Worm (Caenorhabditis elegans) whole organism, late embryonic: Measurements from ENCODE around the gene fard-1.

Experiments used
- ceh-2 ChIP-seq: sonication (generic microtip); optimal IDR thresholded peaks from 2 replicates; lab custom pipeline; 2016; ENCODE audit warnings: missing genotype, missing genetic modification characterization, missing compliant biosample characterization
- ceh-24 ChIP-seq: sonication (generic microtip); optimal IDR thresholded peaks from 2 replicates; lab custom pipeline; 2016; ENCODE audit warnings: mild to moderate bottlenecking, missing genetic modification characterization, missing compliant biosample characterization
- ceh-48 ChIP-seq: sonication (generic microtip); optimal IDR thresholded peaks from 2 replicates; lab custom pipeline; 2016; ENCODE audit warnings: missing genetic modification characterization, inconsistent platforms, missing compliant biosample characterization
- elt-2 ChIP-seq: sonication (generic microtip); optimal IDR thresholded peaks from 2 replicates; lab custom pipeline; 2016; ENCODE audit warnings: missing genetic modification reagents, missing genetic modification characterization, missing compliant biosample characterization
- fkh-10 ChIP-seq: fragments of 150-350 bp; optimal IDR thresholded peaks from 2 replicates; lab custom pipeline; 2014; ENCODE audit warnings: missing biosample characterization, missing genetic modification reagents, missing genetic modification characterization
- lim-6 ChIP-seq: sonication (generic microtip); optimal IDR thresholded peaks from 2 replicates; lab custom pipeline; 2016; ENCODE audit warnings: missing genetic modification characterization, missing compliant biosample characterization
- lin-11 ChIP-seq: fragments of 200-800 bp; sonication (Bioruptor generic); optimal IDR thresholded peaks from 2 replicates; lab custom pipeline; 2018; ENCODE audit warnings: mild to moderate bottlenecking, missing genetic modification characterization, missing compliant biosample characterization
- nhr-11 ChIP-seq: fragments of 150-350 bp; optimal IDR thresholded peaks from 2 replicates; lab custom pipeline; 2014; ENCODE audit warnings: missing biosample characterization, missing genetic modification characterization
- nhr-232 ChIP-seq: sonication (generic microtip); optimal IDR thresholded peaks from 2 replicates; lab custom pipeline; 2016; ENCODE audit warnings: missing genetic modification characterization, missing compliant biosample characterization
- pag-3 ChIP-seq: sonication (generic microtip); optimal IDR thresholded peaks from 2 replicates; lab custom pipeline; 2016; ENCODE audit warnings: missing compliant biosample characterization, missing genetic modification characterization, borderline replicate concordance
- unc-3 ChIP-seq, 2 experiments: fragments of 200-800 bp in 1 of 2; sonication (Bioruptor generic) in 1 of 2; sonication (generic microtip) in 1 of 2; conservative IDR thresholded peaks in 1 of 2; optimal IDR thresholded peaks in 1 of 2; 2 replicates each; pipeline versions ENCODE4 v1.3.6 to Lab custom; 2016 to 2022; ENCODE audit warnings: missing compliant biosample characterization in 2 of 2, missing genetic modification characterization in 2 of 2, missing genetic modification reagents in 1 of 2
- unc-55 ChIP-seq: sonication (generic microtip); optimal IDR thresholded peaks from 2 replicates; lab custom pipeline; 2017; ENCODE audit warnings: missing biosample characterization, missing genetic modification reagents, missing genetic modification characterization
- zip-5 ChIP-seq: sonication (generic microtip); optimal IDR thresholded peaks from 2 replicates; lab custom pipeline; 2016; ENCODE audit warnings: missing genetic modification characterization, missing compliant biosample characterization

DNA sequence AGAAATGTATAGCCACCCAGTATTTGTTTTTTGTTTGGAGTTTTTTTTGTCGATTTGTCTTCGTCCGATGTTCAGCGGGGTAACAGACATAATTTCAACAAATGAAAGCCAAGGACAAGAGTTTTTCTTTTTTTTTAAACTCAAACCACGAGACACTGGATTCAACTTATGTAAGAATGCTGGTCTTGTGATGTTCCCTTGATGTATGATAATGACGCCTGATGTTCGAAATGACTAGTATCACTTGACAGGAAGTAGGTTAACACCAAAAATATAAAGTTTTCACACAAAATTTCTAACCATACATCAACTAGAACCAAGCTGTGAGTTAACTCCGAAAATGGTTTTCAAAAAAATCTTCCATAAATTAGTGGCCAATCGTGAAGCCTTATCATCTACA, 37.1 kb downstream of the fard-1 start:
- no peak for TF ChIP-seq zip-5 (tag; lab: Kevin White, UChicago)
- no peak for TF ChIP-seq ceh-2 (tag; lab: Kevin White, UChicago)
- TF ChIP-seq unc-3 (GFP tag; conservative IDR thresholded peaks at IDR 0.05; lab: Robert Waterston, UW) = no peak
- no peak for TF ChIP-seq unc-3 (tag; optimal IDR thresholded peaks at IDR 0.05; lab: Kevin White, UChicago)
- TF ChIP-seq ceh-48 (tag; lab: Kevin White, UChicago) = no peak
- no peak for TF ChIP-seq elt-2 (tag; lab: Kevin White, UChicago)
- no peak for TF ChIP-seq lin-11 (tag; lab: Kevin White, UChicago)
- TF ChIP-seq fkh-10 (GFP tag; lab: Kevin White, UChicago) = no peak
- TF ChIP-seq pag-3 (tag; lab: Kevin White, UChicago) = no peak
- TF ChIP-seq unc-55 (GFP tag; lab: Kevin White, UChicago) = no peak
- TF ChIP-seq lim-6 = no peak
- TF ChIP-seq nhr-11 (tag; lab: Kevin White, UChicago) = no peak
- TF ChIP-seq ceh-24 (tag; lab: Kevin White, UChicago) = no peak
- no peak for TF ChIP-seq nhr-232 (tag; lab: Kevin White, UChicago)
